Worm (Caenorhabditis elegans) whole organism, L4 larva: ENCODE results near the gene C09E9.1.

Experiments used
- Y105C5A.15 ChIP-seq: fragments of 200-800 bp; sonication (Bioruptor generic); IDR thresholded peaks from 2 replicates; pipeline ENCODE4 v1.3.6; 2022; ENCODE audit warnings: missing genetic modification characterization, missing compliant biosample characterization
- aha-1 ChIP-seq: fragments of 150-350 bp; peaks from one replicate; lab custom pipeline; 2014; ENCODE audit warnings: missing biosample characterization, missing genetic modification characterization
- ama-1 ChIP-seq: fragments of 150-350 bp; optimal IDR thresholded peaks from 2 replicates; lab custom pipeline; 2014; ENCODE audit warnings: inconsistent platforms, mixed read lengths
- attf-4 ChIP-seq: sonication (generic microtip); optimal IDR thresholded peaks from 3 replicates; lab custom pipeline; 2017; ENCODE audit warnings: missing biosample characterization, missing genetic modification characterization
- daf-12 ChIP-seq: fragments of 150-350 bp; optimal IDR thresholded peaks from 2 replicates; lab custom pipeline; 2014; ENCODE audit warnings: missing biosample characterization, missing genetic modification reagents, missing genetic modification characterization
- dmd-6 ChIP-seq: fragments of 200-800 bp; sonication (Bioruptor generic); IDR thresholded peaks from 2 replicates; pipeline ENCODE4 v1.3.6; 2022; ENCODE audit warnings: missing genetic modification reagents, missing genetic modification characterization, missing compliant biosample characterization
- jun-1 ChIP-seq: fragments of 150-350 bp; optimal IDR thresholded peaks from 2 replicates; lab custom pipeline; 2014; ENCODE audit warnings: missing biosample characterization, missing genetic modification reagents, missing genetic modification characterization
- lin-39 ChIP-seq: fragments of 150-350 bp; optimal IDR thresholded peaks from 2 replicates; lab custom pipeline; 2014; ENCODE audit warnings: missing biosample characterization, missing genetic modification reagents, missing genetic modification characterization
- nhr-11 ChIP-seq: fragments of 150-350 bp; optimal IDR thresholded peaks from 2 replicates; lab custom pipeline; 2014; ENCODE audit warnings: missing biosample characterization, missing genetic modification characterization
- nhr-237 ChIP-seq: sonication (generic microtip); optimal IDR thresholded peaks from 2 replicates; lab custom pipeline; 2017; ENCODE audit warnings: missing biosample characterization, missing genetic modification characterization
- nhr-6 ChIP-seq: fragments of 150-350 bp; optimal IDR thresholded peaks from 2 replicates; lab custom pipeline; 2014; ENCODE audit warnings: missing biosample characterization, missing genetic modification characterization
- nhr-77 ChIP-seq: fragments of 150-350 bp; optimal IDR thresholded peaks from 2 replicates; lab custom pipeline; 2014; ENCODE audit warnings: missing biosample characterization, missing genetic modification characterization
- zag-1 ChIP-seq: fragments of 150-350 bp; optimal IDR thresholded peaks from 2 replicates; lab custom pipeline; 2014; ENCODE audit warnings: missing biosample characterization, missing genetic modification characterization
- zfp-3 ChIP-seq: fragments of 200-800 bp; sonication (Bioruptor generic); conservative IDR thresholded peaks from 2 replicates; pipeline ENCODE4 v1.3.6; 2022; ENCODE audit warnings: missing genetic modification reagents, missing genetic modification characterization, missing compliant biosample characterization

DNA sequence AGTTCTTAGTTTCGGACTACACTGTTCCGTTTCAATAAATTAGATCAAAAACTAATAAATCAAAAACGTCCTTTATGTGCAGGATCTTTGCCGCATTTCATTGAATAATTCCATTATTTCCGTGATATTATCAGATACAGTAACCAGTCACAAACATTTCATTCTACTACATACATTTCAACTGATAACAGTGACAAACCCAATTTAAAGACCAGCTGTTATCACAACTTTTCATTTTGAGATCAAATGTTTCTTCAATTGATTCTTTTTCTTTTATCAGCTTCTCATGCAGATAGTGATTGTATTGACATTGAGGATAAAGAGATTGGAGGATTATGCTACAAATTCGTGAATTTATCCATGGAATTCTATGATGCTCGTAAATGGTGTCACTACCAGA lies 17.9 kb upstream of the C09E9.1 start, which contains the start of gene clec-168:
- TF ChIP-seq nhr-237 (tag; lab: Kevin White, UChicago) (no peak), lin-39 (no peak), nhr-77 (tag; lab: Kevin White, UChicago) (peak; percentile 12), nhr-6 (tag; lab: Kevin White, UChicago) (no peak), dmd-6 (GFP tag; lab: Robert Waterston, UW) (peak; percentile 72), nhr-11 (no peak), aha-1 (no peak), attf-4 (no peak), jun-1 (tag; lab: Kevin White, UChicago) (no peak), daf-12 (tag; lab: Kevin White, UChicago) (no peak), ama-1 (no peak), zfp-3 (GFP tag; lab: Robert Waterston, UW) (no peak), zag-1 (no peak), Y105C5A.15 (GFP tag; lab: Robert Waterston, UW) (no peak)
